Fruit fly (Drosophila melanogaster): Measurements from ENCODE around the gene nAChRbeta3.
A peak's percentile ranks its signal among the peaks of the same experiment; 100 is the strongest.

Gene nAChRbeta3

dm6 chr2L:522752-523151 lies 22.2 kb upstream of the nAChRbeta3 start (continued):
- TF ChIP-seq ro (GFP tag; IDR thresholded peaks at IDR 0.05) (no peak), CG7357 (GFP tag; IDR thresholded peaks at IDR 0.05) (0 out of 3 replicates have a peak, but pooled peaks have one; percentile 12), CG10979 (tag; optimal IDR thresholded peaks at IDR 0.05) (peak; percentile 72), Hr39 (optimal IDR thresholded peaks at IDR 0.05) (no peak), CG42726 (GFP tag; IDR thresholded peaks at IDR 0.05; ENCODE audit: partially characterized antibody) (no peak), Oli (tag; optimal IDR thresholded peaks at IDR 0.05) (peak; percentile 58), ems (GFP tag; optimal IDR thresholded peaks at IDR 0.05) (peak; percentile 39), Elba2 (GFP tag; optimal IDR thresholded peaks at IDR 0.05) (no peak), dmrt99B (tag; optimal IDR thresholded peaks at IDR 0.05) (peak; percentile 70), Camta (GFP tag; optimal IDR thresholded peaks at IDR 0.05) (peak; percentile 20), unpg (GFP tag; optimal IDR thresholded peaks at IDR 0.05) (peak; percentile 66), crc (GFP tag; optimal IDR thresholded peaks at IDR 0.05) (peak; percentile 32), CG9727 (GFP tag; optimal IDR thresholded peaks at IDR 0.05) (peak; percentile 47), CG6813 (GFP tag; optimal IDR thresholded peaks at IDR 0.05) (peak; percentile 52), Opbp (GFP tag; IDR thresholded peaks at IDR 0.05; ENCODE audit: partially characterized antibody) (no peak), CG2202 (tag; optimal IDR thresholded peaks at IDR 0.05) (peak; percentile 18), CG31365 (tag; optimal IDR thresholded peaks at IDR 0.05) (no peak), jing (GFP tag; optimal IDR thresholded peaks at IDR 0.05) (peak; percentile 29), bsh (GFP tag; optimal IDR thresholded peaks at IDR 0.05) (peak in 1 of 2 experiments; percentile 79), bcd (GFP tag; optimal IDR thresholded peaks at IDR 0.05) (peak; percentile 43), CG16815 (GFP tag; optimal IDR thresholded peaks at IDR 0.05) (peak; percentile 29), ken (GFP tag; IDR thresholded peaks at IDR 0.05) (peak; percentile 45; the same call in 1 of the 3 replicates), CG3407 (GFP tag; optimal IDR thresholded peaks at IDR 0.05) (peak; percentile 35), Blimp-1 (GFP tag; optimal IDR thresholded peaks at IDR 0.05) (peak; percentile 63), Dip2 (GFP tag; IDR thresholded peaks at IDR 0.05) (no peak), Asciz (GFP tag; optimal IDR thresholded peaks at IDR 0.05) (peak; percentile 64), Gsc (GFP tag; IDR thresholded peaks at IDR 0.05) (0 out of 2 replicates have a peak, but pooled peaks have one; percentile 40), CG14050 (GFP tag; IDR thresholded peaks at IDR 0.05) (0 out of 3 replicates have a peak, but pooled peaks have one; percentile 29), CG11085 (GFP tag; IDR thresholded peaks at IDR 0.05) (no peak), CG13424 (tag; optimal IDR thresholded peaks at IDR 0.05) (peak; percentile 49), CG8924 (tag; optimal IDR thresholded peaks at IDR 0.05) (no peak), Bdp1 (GFP tag; optimal IDR thresholded peaks at IDR 0.05) (no peak), esg (GFP tag; conservative IDR thresholded peaks at IDR 0.05) (peak; percentile 50; the same call in 1 of the 2 replicates), CG12219 (GFP tag; optimal IDR thresholded peaks at IDR 0.05) (peak; percentile 46), CG30431 (GFP tag; optimal IDR thresholded peaks at IDR 0.05) (peak; percentile 1), CG34422 (GFP tag; IDR thresholded peaks at IDR 0.05) (0 out of 3 replicates have a peak, but pooled peaks have one; percentile 24), CG17186 (GFP tag; optimal IDR thresholded peaks at IDR 0.05) (no peak), D (optimal IDR thresholded peaks at IDR 0.05) (no peak), D (GFP tag; optimal IDR thresholded peaks at IDR 0.05) (peak; percentile 66), CG13775 (GFP tag; optimal IDR thresholded peaks at IDR 0.05) (peak; percentile 44), fd102C (GFP tag; optimal IDR thresholded peaks at IDR 0.05) (peak; percentile 34), fd96Cb (tag; optimal IDR thresholded peaks at IDR 0.05) (peak; percentile 57), Dref (GFP tag; IDR thresholded peaks at IDR 0.05) (no peak), Sox100B (GFP tag; optimal IDR thresholded peaks at IDR 0.05) (peak; percentile 58), ci (GFP tag; IDR thresholded peaks at IDR 0.05) (peak; percentile 59; the same call in 2 of the 3 replicates), dpn (GFP tag; optimal IDR thresholded peaks at IDR 0.05) (peak in 1 of 2 experiments; percentile 32), Pdp1 (GFP tag; optimal IDR thresholded peaks at IDR 0.05) (peak in 1 of 2 experiments; percentile 21), sisA (GFP tag; IDR thresholded peaks at IDR 0.05) (peak; percentile 58), Mrtf (GFP tag; IDR thresholded peaks at IDR 0.05) (peak; percentile 40; the same call in 1 of the 3 replicates), Med (GFP tag) (peak; percentile 16)

Data from whole organism, embryonic.